Worm (Caenorhabditis elegans) whole organism, L1 larva: Measurements from ENCODE around the gene sto-3.

Source experiments
- C04F5.9 ChIP-seq: sonication (generic microtip); optimal IDR thresholded peaks from 2 replicates; lab custom pipeline; 2016; ENCODE audit warnings: missing genetic modification characterization, missing compliant biosample characterization
- C34B4.2 ChIP-seq: sonication (generic microtip); optimal IDR thresholded peaks from 2 replicates; lab custom pipeline; 2017; ENCODE audit warnings: mild to moderate bottlenecking, missing genetic modification characterization, missing compliant biosample characterization
- F16B12.6 ChIP-seq: fragments of 150-350 bp; optimal IDR thresholded peaks from 2 replicates; lab custom pipeline; 2014; ENCODE audit warnings: missing biosample characterization, missing genetic modification characterization
- alr-1 ChIP-seq: fragments of 200-800 bp; sonication (Bioruptor generic); optimal IDR thresholded peaks from 2 replicates; lab custom pipeline; 2018; ENCODE audit warnings: borderline replicate concordance, mild to moderate bottlenecking, missing genetic modification characterization, missing compliant biosample characterization
- blmp-1 ChIP-seq: fragments of 150-350 bp; optimal IDR thresholded peaks from 2 replicates; lab custom pipeline; 2014; ENCODE audit warnings: missing biosample characterization, missing genetic modification characterization
- ceh-8 ChIP-seq: fragments of 200-800 bp; sonication (Bioruptor generic); optimal IDR thresholded peaks from 2 replicates; lab custom pipeline; 2018; ENCODE audit warnings: mild to moderate bottlenecking, missing genetic modification characterization, moderate library complexity, missing compliant biosample characterization
- ceh-82 ChIP-seq, 3 experiments: fragments of 150-350 bp in 1 of 3; sonication (generic microtip) in 2 of 3; optimal IDR thresholded peaks; 2 replicates each; lab custom pipeline; 2014 to 2017; ENCODE audit warnings: missing biosample characterization in 3 of 3, missing genetic modification characterization in 3 of 3
- ceh-90 ChIP-seq: sonication (generic microtip); optimal IDR thresholded peaks from 2 replicates; lab custom pipeline; 2016; ENCODE audit warnings: missing genetic modification characterization, missing compliant biosample characterization
- dsc-1 ChIP-seq: sonication (generic microtip); optimal IDR thresholded peaks from 2 replicates; lab custom pipeline; 2016; ENCODE audit warnings: mild to moderate bottlenecking, missing genetic modification characterization, missing compliant biosample characterization
- efl-3 ChIP-seq: fragments of 200-800 bp; sonication (Bioruptor generic); optimal IDR thresholded peaks from 2 replicates; lab custom pipeline; 2018; ENCODE audit warnings: mild to moderate bottlenecking, missing genetic modification characterization, missing compliant biosample characterization
- egl-13 ChIP-seq: sonication (generic microtip); optimal IDR thresholded peaks from 2 replicates; lab custom pipeline; 2016; ENCODE audit warnings: missing genotype, missing genetic modification reagents, missing genetic modification characterization, missing compliant biosample characterization
- egl-27 ChIP-seq, 2 experiments: fragments of 150-350 bp in 1 of 2; sonication (generic microtip); optimal IDR thresholded peaks; 3 replicates each; lab custom pipeline; 2017 to 2018; ENCODE audit warnings: missing biosample characterization in 2 of 2, missing genetic modification characterization in 2 of 2, missing genetic modification reagents in 2 of 2
- elt-2 ChIP-seq: sonication (generic microtip); optimal IDR thresholded peaks from 2 replicates; lab custom pipeline; 2016; ENCODE audit warnings: missing genetic modification characterization, mild to moderate bottlenecking, inconsistent platforms, missing compliant biosample characterization, missing genetic modification reagents
- elt-3 ChIP-seq, 6 experiments: fragments of 150-350 bp in 1 of 6; sonication (generic microtip); optimal IDR thresholded peaks; 2 replicates each; lab custom pipeline; 2017 to 2018; ENCODE audit warnings: missing biosample characterization in 6 of 6, missing genetic modification characterization in 6 of 6, inconsistent platforms in 1 of 6
- fkh-10 ChIP-seq: sonication (generic microtip); optimal IDR thresholded peaks from 2 replicates; lab custom pipeline; 2017; ENCODE audit warnings: missing biosample characterization, missing genetic modification reagents, missing genetic modification characterization
- fkh-4 ChIP-seq: sonication (generic microtip); optimal IDR thresholded peaks from 2 replicates; lab custom pipeline; 2016; ENCODE audit warnings: missing compliant biosample characterization, missing genetic modification characterization, borderline replicate concordance
- fkh-8 ChIP-seq: sonication (generic microtip); optimal IDR thresholded peaks from 2 replicates; lab custom pipeline; 2016; ENCODE audit warnings: mild to moderate bottlenecking, missing genetic modification characterization, missing compliant biosample characterization
- hlh-17 ChIP-seq: fragments of 200-800 bp; sonication (Bioruptor generic); optimal IDR thresholded peaks from 2 replicates; lab custom pipeline; 2018; ENCODE audit warnings: missing genetic modification characterization, mild to moderate bottlenecking, missing compliant biosample characterization, moderate library complexity, borderline replicate concordance
- lin-14 ChIP-seq: fragments of 200-800 bp; sonication (Bioruptor generic); optimal IDR thresholded peaks from 2 replicates; lab custom pipeline; 2018; ENCODE audit warnings: mild to moderate bottlenecking, missing genetic modification characterization, moderate library complexity, missing compliant biosample characterization
- lin-39 ChIP-seq: fragments of 150-350 bp; optimal IDR thresholded peaks from 2 replicates; lab custom pipeline; 2014; ENCODE audit warnings: missing biosample characterization, missing genetic modification reagents, missing genetic modification characterization
- mep-1 ChIP-seq: fragments of 150-350 bp; optimal IDR thresholded peaks from 2 replicates; lab custom pipeline; 2014; ENCODE audit warnings: missing biosample characterization, missing genetic modification characterization
- nhr-12 ChIP-seq: sonication (generic microtip); optimal IDR thresholded peaks from 2 replicates; lab custom pipeline; 2017; ENCODE audit warnings: missing biosample characterization, missing genetic modification characterization
- nhr-20 ChIP-seq: sonication (generic microtip); optimal IDR thresholded peaks from 2 replicates; lab custom pipeline; 2016; ENCODE audit warnings: mild to moderate bottlenecking, missing genetic modification characterization, missing compliant biosample characterization
- nhr-28 ChIP-seq: fragments of 150-350 bp; optimal IDR thresholded peaks from 2 replicates; lab custom pipeline; 2014; ENCODE audit warnings: missing biosample characterization, missing genetic modification characterization
- nhr-47 ChIP-seq: sonication (generic microtip); optimal IDR thresholded peaks from 2 replicates; lab custom pipeline; 2016; ENCODE audit warnings: mild to moderate bottlenecking, missing genetic modification characterization, moderate library complexity, missing compliant biosample characterization
- nhr-71 ChIP-seq: sonication (generic microtip); optimal IDR thresholded peaks from 2 replicates; lab custom pipeline; 2016; ENCODE audit warnings: mild to moderate bottlenecking, missing genetic modification characterization, moderate library complexity, missing compliant biosample characterization
- nhr-76 ChIP-seq: sonication (generic microtip); optimal IDR thresholded peaks from 2 replicates; lab custom pipeline; 2017; ENCODE audit warnings: missing biosample characterization, missing genetic modification characterization
- nhr-77 ChIP-seq: fragments of 150-350 bp; optimal IDR thresholded peaks from 2 replicates; lab custom pipeline; 2014; ENCODE audit warnings: missing biosample characterization, missing genetic modification characterization
- nhr-90 ChIP-seq: sonication (generic microtip); optimal IDR thresholded peaks from 2 replicates; lab custom pipeline; 2016; ENCODE audit warnings: mild to moderate bottlenecking, missing genetic modification characterization, missing compliant biosample characterization; ENCODE audit not compliant: poor library complexity
- pax-3 ChIP-seq: fragments of 200-800 bp; sonication (Bioruptor generic); optimal IDR thresholded peaks from 2 replicates; lab custom pipeline; 2018; ENCODE audit warnings: mild to moderate bottlenecking, missing genetic modification characterization, moderate library complexity, missing compliant biosample characterization
- skn-1 ChIP-seq: fragments of 150-350 bp; optimal IDR thresholded peaks from 2 replicates; lab custom pipeline; 2014; ENCODE audit warnings: missing biosample characterization, missing genetic modification characterization
- snu-23 ChIP-seq: sonication (generic microtip); optimal IDR thresholded peaks from 2 replicates; lab custom pipeline; 2016; ENCODE audit warnings: missing genetic modification characterization, missing compliant biosample characterization
- sox-4 ChIP-seq: sonication (generic microtip); optimal IDR thresholded peaks from 2 replicates; lab custom pipeline; 2016; ENCODE audit warnings: missing genetic modification characterization, missing compliant biosample characterization
- sptf-1 ChIP-seq: fragments of 150-350 bp; optimal IDR thresholded peaks from 2 replicates; lab custom pipeline; 2014; ENCODE audit warnings: missing biosample characterization, missing genetic modification characterization
- sup-37 ChIP-seq: fragments of 200-800 bp; sonication (Bioruptor generic); optimal IDR thresholded peaks from 2 replicates; lab custom pipeline; 2018; ENCODE audit warnings: mild to moderate bottlenecking, missing genetic modification characterization, missing compliant biosample characterization
- swsn-7 ChIP-seq: sonication (generic microtip); optimal IDR thresholded peaks from 2 replicates; lab custom pipeline; 2016; ENCODE audit warnings: missing genetic modification characterization, missing compliant biosample characterization
- unc-130 ChIP-seq: fragments of 150-350 bp; optimal IDR thresholded peaks from 2 replicates; lab custom pipeline; 2017; ENCODE audit warnings: missing biosample characterization, missing genetic modification characterization, inconsistent platforms
- unc-30 ChIP-seq: sonication (generic microtip); optimal IDR thresholded peaks from 2 replicates; lab custom pipeline; 2017; ENCODE audit warnings: missing biosample characterization, missing genetic modification characterization
- unc-62 ChIP-seq: fragments of 150-350 bp; optimal IDR thresholded peaks from 2 replicates; lab custom pipeline; 2014; ENCODE audit warnings: missing biosample characterization, missing genetic modification reagents, missing genetic modification characterization
- vab-15 ChIP-seq: sonication (generic microtip); optimal IDR thresholded peaks from 2 replicates; lab custom pipeline; 2017; ENCODE audit warnings: missing genotype, mild to moderate bottlenecking, missing genetic modification characterization, missing compliant biosample characterization
- zag-1 ChIP-seq: fragments of 150-350 bp; optimal IDR thresholded peaks from 2 replicates; lab custom pipeline; 2014; ENCODE audit warnings: missing biosample characterization, missing genetic modification characterization
- ztf-11 ChIP-seq, 2 experiments: sonication (generic microtip); optimal IDR thresholded peaks; 2 replicates each; lab custom pipeline; 2016 to 2017; ENCODE audit warnings: missing genetic modification characterization in 2 of 2, missing biosample characterization in 1 of 2, missing compliant biosample characterization in 1 of 2

sto-3 gene

DNA sequence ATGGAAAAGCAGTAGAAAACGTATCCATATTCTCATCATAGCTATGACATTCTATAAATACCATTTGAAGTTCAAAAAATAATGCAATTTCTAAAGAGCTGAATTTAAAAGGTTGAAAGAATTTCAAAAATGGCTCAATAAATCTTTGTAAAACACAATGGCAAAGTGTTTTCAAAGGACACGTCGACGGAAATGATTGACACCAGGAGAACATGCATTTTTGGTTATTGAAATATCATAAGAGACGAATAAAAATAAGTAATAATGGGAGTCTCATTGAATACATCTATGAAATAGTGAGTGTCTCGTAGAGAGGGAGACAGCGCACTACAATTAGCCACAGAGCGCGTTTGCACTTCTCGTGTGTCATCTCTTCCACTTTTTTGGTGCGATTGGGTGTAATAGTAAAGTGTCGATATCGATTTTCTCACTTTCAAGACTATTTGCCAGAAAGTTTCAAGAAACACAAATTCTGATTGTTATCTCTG lies 34.7 kb upstream of the sto-3 start, which contains the start of gene T04F8.2 (continued):
- TF ChIP-seq unc-62 (no peak), F16B12.6 (tag; lab: Kevin White, UChicago) (peak; percentile 26), ceh-82 (tag; optimal IDR thresholded peaks at IDR 0.05; lab: Kevin White, UChicago) (peak in 1 of 3 experiments; percentile 40), egl-27 (tag; optimal IDR thresholded peaks at IDR 0.05; lab: Kevin White, UChicago) (no peak), nhr-90 (tag; lab: Kevin White, UChicago) (peak; percentile 24), skn-1 (tag; lab: Kevin White, UChicago) (peak; percentile 50), lin-39 (no peak), pax-3 (no peak), ztf-11 (tag; optimal IDR thresholded peaks at IDR 0.05; lab: Kevin White, UChicago) (no peak), swsn-7 (tag; lab: Kevin White, UChicago) (peak; percentile 65), egl-13 (tag; lab: Kevin White, UChicago) (no peak), blmp-1 (peak; percentile 64)
- TF ChIP-seq, all 84 proteins: peak for 34

DNA sequence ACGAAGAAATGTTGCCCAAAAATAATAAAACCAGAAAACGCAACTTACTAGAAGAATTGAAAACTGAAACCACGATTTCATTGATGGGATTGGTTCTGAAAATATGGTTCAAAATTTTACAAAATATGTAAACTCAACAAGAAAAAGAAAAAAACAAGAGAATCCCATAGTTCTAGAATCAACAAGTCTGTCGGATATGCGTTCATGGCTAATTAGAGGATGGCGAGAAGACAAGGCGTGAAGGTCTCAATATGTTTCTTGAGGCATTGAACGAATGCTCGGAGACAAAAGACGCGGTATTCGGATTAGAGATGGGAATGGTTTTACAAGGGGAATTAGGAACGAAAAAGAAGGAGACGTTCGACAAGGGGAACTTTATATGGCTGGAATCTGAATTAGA lies 28.9 kb upstream of the sto-3 start, which contains the start of gene cutl-11:
cutl-11 (minus strand) TSS at position 101 of the 400 bp plus-strand sequence.
- TF ChIP-seq C04F5.9 (tag; lab: Kevin White, UChicago) = no peak
- no peak for TF ChIP-seq egl-13 (tag; lab: Kevin White, UChicago)
- TF ChIP-seq vab-15 = no peak
- no peak for TF ChIP-seq nhr-12 (tag; lab: Kevin White, UChicago)
- TF ChIP-seq fkh-4 (tag; lab: Kevin White, UChicago) = no peak
- TF ChIP-seq sptf-1 (tag; lab: Kevin White, UChicago) = no peak
- no peak for TF ChIP-seq skn-1 (tag; lab: Kevin White, UChicago)
- no peak for TF ChIP-seq blmp-1
- no peak for TF ChIP-seq nhr-76
- TF ChIP-seq snu-23 = no peak
- no peak for TF ChIP-seq sox-4
- no peak for TF ChIP-seq C34B4.2 (tag; lab: Kevin White, UChicago)
- no peak for TF ChIP-seq ceh-8
- TF ChIP-seq dsc-1 (tag; lab: Kevin White, UChicago) = no peak
- no peak for TF ChIP-seq unc-130
- no peak for TF ChIP-seq zag-1
- TF ChIP-seq fkh-10 (GFP tag; lab: Kevin White, UChicago) = no peak
- TF ChIP-seq alr-1 = no peak
- no peak for TF ChIP-seq ceh-82 (tag; optimal IDR thresholded peaks at IDR 0.05; lab: Kevin White, UChicago)
- no peak for TF ChIP-seq sup-37
- TF ChIP-seq, all 84 proteins: peak for 0

DNA sequence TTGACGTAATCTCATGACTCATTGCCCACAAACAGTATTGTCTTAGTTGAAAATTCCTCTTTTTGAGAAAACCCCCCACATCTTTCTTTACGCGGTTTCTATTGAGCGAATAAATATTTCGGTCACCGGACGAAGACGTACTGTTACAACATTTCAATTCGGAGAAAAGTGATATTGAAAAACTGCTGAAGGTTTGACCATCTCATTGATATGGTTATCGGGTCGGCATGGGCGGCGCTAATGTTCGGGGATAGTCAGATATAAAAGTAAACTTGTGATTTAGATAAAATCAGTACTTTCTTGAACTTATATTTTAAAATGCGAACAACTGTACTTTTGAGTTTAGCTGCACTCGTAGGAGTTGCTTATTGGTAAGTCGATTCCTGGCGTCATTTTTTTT lies 25.3 kb upstream of the sto-3 start, which contains the start of gene T04F8.8:
T04F8.8 (plus strand) TSS at position 301 of the 400 bp plus-strand sequence.
- TF ChIP-seq elt-2 (tag; lab: Kevin White, UChicago) = no peak
- TF ChIP-seq efl-3 = no peak
- TF ChIP-seq elt-3 (tag; optimal IDR thresholded peaks at IDR 0.05; lab: Kevin White, UChicago) = peak in 1 of 6 experiments; percentile 16
- no peak for TF ChIP-seq unc-130
- no peak for TF ChIP-seq ceh-90 (tag; lab: Kevin White, UChicago)
- no peak for TF ChIP-seq nhr-77 (tag; lab: Kevin White, UChicago)
- no peak for TF ChIP-seq fkh-10 (GFP tag; lab: Kevin White, UChicago)
- TF ChIP-seq nhr-47 (tag; lab: Kevin White, UChicago) = no peak
- TF ChIP-seq unc-30 (tag; lab: Kevin White, UChicago) = no peak
- no peak for TF ChIP-seq nhr-28 (tag; lab: Kevin White, UChicago)
- no peak for TF ChIP-seq ztf-11 (tag; optimal IDR thresholded peaks at IDR 0.05; lab: Kevin White, UChicago)
- TF ChIP-seq nhr-71 (tag; lab: Kevin White, UChicago) = peak; percentile 10
- no peak for TF ChIP-seq fkh-8 (tag; lab: Kevin White, UChicago)
- no peak for TF ChIP-seq hlh-17 (GFP tag; lab: Kevin White, UChicago)
- TF ChIP-seq ceh-82 (tag; optimal IDR thresholded peaks at IDR 0.05; lab: Kevin White, UChicago) = no peak
- TF ChIP-seq nhr-20 (tag; lab: Kevin White, UChicago) = no peak
- TF ChIP-seq blmp-1 = peak; percentile 47
- TF ChIP-seq mep-1 (tag; lab: Kevin White, UChicago) = no peak
- peak; percentile 22 for TF ChIP-seq lin-14
